In the genomic region with DNA sequence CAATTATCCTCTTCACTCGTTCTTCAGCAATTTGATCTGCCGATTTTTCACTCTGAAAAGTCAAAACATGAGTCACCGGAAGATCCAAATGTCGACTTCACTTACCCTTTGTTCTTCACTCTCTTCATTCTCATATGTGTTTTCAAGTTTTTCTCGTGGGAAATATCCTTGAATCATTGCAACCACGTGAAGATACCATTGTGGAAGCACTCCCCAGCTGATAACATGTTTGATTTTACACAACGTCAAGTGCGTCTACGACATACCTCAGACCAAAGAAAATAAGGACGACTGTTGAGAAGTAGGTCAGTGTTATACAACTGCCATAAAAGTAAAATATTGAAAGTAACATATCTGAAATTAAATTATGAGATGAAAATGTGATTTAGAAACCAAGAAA, we compare ENCODE assay signal across 4 worm cellular contexts.
TF ChIP-seq lines count a peak whose summit lies in the region.

TSS of gene M79.2 (minus strand) at position 354 of the 400 bp plus-strand sequence.

TF ChIP-seq in whole organism, L1 larva, 84 proteins besides CTCF, POLR2A, EP300 and RAD21:
- TF ChIP-seq elt-3 (tag; optimal IDR thresholded peaks at IDR 0.05; lab: Kevin White, UChicago) (peak in 1 of 6 experiments; percentile 0), mdl-1 (tag; optimal IDR thresholded peaks at IDR 0.05; lab: Kevin White, UChicago) (peak in 1 of 2 experiments; percentile 33), ztf-4 (tag; optimal IDR thresholded peaks at IDR 0.05; lab: Kevin White, UChicago) (no peak), blmp-1 (tag; optimal IDR thresholded peaks at IDR 0.05; lab: Kevin White, UChicago) (peak; percentile 45), pqm-1 (tag; optimal IDR thresholded peaks at IDR 0.05; lab: Kevin White, UChicago) (no peak), lin-35 (GFP tag; optimal IDR thresholded peaks at IDR 0.05; lab: Kevin White, UChicago) (peak in 1 of 2 experiments; percentile 37), lin-14 (GFP tag; optimal IDR thresholded peaks at IDR 0.05; lab: Kevin White, UChicago) (peak; percentile 41), lir-3 (tag; optimal IDR thresholded peaks at IDR 0.05; lab: Kevin White, UChicago; ENCODE audit: poor library complexity) (no peak), elt-2 (tag; optimal IDR thresholded peaks at IDR 0.05; lab: Kevin White, UChicago) (peak; percentile 17)

TF ChIP-seq in whole organism, L2 larva, 48 proteins besides CTCF, POLR2A, EP300 and RAD21:
- TF ChIP-seq sma-9 (GFP tag; optimal IDR thresholded peaks at IDR 0.05; lab: Kevin White, UChicago) (peak; percentile 45), sma-9 (tag; optimal IDR thresholded peaks at IDR 0.05; lab: Kevin White, UChicago) (no peak), fos-1 (tag; optimal IDR thresholded peaks at IDR 0.05; lab: Kevin White, UChicago) (peak; percentile 39), unc-62 (GFP tag; optimal IDR thresholded peaks at IDR 0.05; lab: Kevin White, UChicago) (no peak), nhr-11 (tag; optimal IDR thresholded peaks at IDR 0.05; lab: Kevin White, UChicago) (no peak), nhr-129 (tag; optimal IDR thresholded peaks at IDR 0.05; lab: Kevin White, UChicago) (peak; percentile 55)

TF ChIP-seq in whole organism, L3 larva, 47 proteins besides CTCF, POLR2A, EP300 and RAD21:
- TF ChIP-seq nhr-28 (tag; optimal IDR thresholded peaks at IDR 0.05; lab: Kevin White, UChicago): no peak
- peak; percentile 35 for TF ChIP-seq pqm-1 (tag; optimal IDR thresholded peaks at IDR 0.05; lab: Kevin White, UChicago)
- TF ChIP-seq pha-4 (tag; optimal IDR thresholded peaks at IDR 0.05; lab: Kevin White, UChicago): peak; percentile 33
- peak; percentile 35 for TF ChIP-seq elt-2 (tag; optimal IDR thresholded peaks at IDR 0.05; lab: Kevin White, UChicago)

TF ChIP-seq in whole organism, L4 larva, 104 proteins besides CTCF, POLR2A, EP300 and RAD21:
- TF ChIP-seq duxl-1 (tag; optimal IDR thresholded peaks at IDR 0.05; lab: Kevin White, UChicago; ENCODE audit: poor library complexity) (no peak), daf-8 (GFP tag; IDR thresholded peaks at IDR 0.05; lab: Robert Waterston, UW) (no peak), nhr-76 (tag; optimal IDR thresholded peaks at IDR 0.05; lab: Kevin White, UChicago) (no peak), ZK546.5 (tag; optimal IDR thresholded peaks at IDR 0.05; lab: Kevin White, UChicago) (no peak), nhr-28 (tag; optimal IDR thresholded peaks at IDR 0.05; lab: Kevin White, UChicago) (peak; percentile 31), ceh-62 (tag; optimal IDR thresholded peaks at IDR 0.05; lab: Kevin White, UChicago) (no peak), lsy-2 (tag; optimal IDR thresholded peaks at IDR 0.05; lab: Kevin White, UChicago) (no peak), madf-5 (GFP tag; IDR thresholded peaks at IDR 0.05; lab: Robert Waterston, UW) (no peak), snpc-1.2 (GFP tag; IDR thresholded peaks at IDR 0.05; lab: Robert Waterston, UW) (no peak), aha-1 (tag; lab: Kevin White, UChicago) (no peak), D1046.2 (GFP tag; IDR thresholded peaks at IDR 0.05; lab: Robert Waterston, UW) (no peak), nhr-77 (tag; optimal IDR thresholded peaks at IDR 0.05; lab: Kevin White, UChicago) (peak; percentile 18), lin-39 (tag; optimal IDR thresholded peaks at IDR 0.05; lab: Kevin White, UChicago) (no peak), dmd-6 (GFP tag; IDR thresholded peaks at IDR 0.05; lab: Robert Waterston, UW) (peak; percentile 37; the same call in 1 of the 2 replicates), spr-3 (GFP tag; optimal IDR thresholded peaks at IDR 0.05; lab: Kevin White, UChicago) (no peak), zip-11 (GFP tag; IDR thresholded peaks at IDR 0.05; lab: Robert Waterston, UW) (no peak), hlh-30 (tag; optimal IDR thresholded peaks at IDR 0.05; lab: Kevin White, UChicago; ENCODE audit: insufficient read depth) (peak; percentile 80), dve-1 (tag; optimal IDR thresholded peaks at IDR 0.05; lab: Kevin White, UChicago; ENCODE audit: insufficient read depth) (peak; percentile 9), ceh-44 (GFP tag; IDR thresholded peaks at IDR 0.05; lab: Robert Waterston, UW) (no peak), mdt-29 (GFP tag; IDR thresholded peaks at IDR 0.05; lab: Robert Waterston, UW) (no peak), rbr-2 (tag; optimal IDR thresholded peaks at IDR 0.05; lab: Kevin White, UChicago) (no peak), zfp-2 (tag; optimal IDR thresholded peaks at IDR 0.05; lab: Kevin White, UChicago) (no peak), lin-1 (GFP tag; IDR thresholded peaks at IDR 0.05; lab: Robert Waterston, UW) (no peak), lir-3 (tag; optimal IDR thresholded peaks at IDR 0.05; lab: Kevin White, UChicago) (no peak), mxl-3 (GFP tag; optimal IDR thresholded peaks at IDR 0.05; lab: Kevin White, UChicago) (peak; percentile 71), vab-7 (GFP tag; IDR thresholded peaks at IDR 0.05; lab: Robert Waterston, UW) (no peak), mdl-1 (tag; optimal IDR thresholded peaks at IDR 0.05; lab: Kevin White, UChicago) (peak; percentile 6 to 41), attf-4 (tag; optimal IDR thresholded peaks at IDR 0.05; lab: Kevin White, UChicago) (no peak), ztf-11 (tag; optimal IDR thresholded peaks at IDR 0.05; lab: Kevin White, UChicago) (no peak), hlh-11 (tag; optimal IDR thresholded peaks at IDR 0.05; lab: Kevin White, UChicago) (peak; percentile 9), saeg-2 (GFP tag; IDR thresholded peaks at IDR 0.05; lab: Robert Waterston, UW) (no peak), unc-39 (tag; optimal IDR thresholded peaks at IDR 0.05; lab: Kevin White, UChicago) (no peak), ces-1 (GFP tag; optimal IDR thresholded peaks at IDR 0.05; lab: Kevin White, UChicago) (no peak), pqm-1 (tag; optimal IDR thresholded peaks at IDR 0.05; lab: Kevin White, UChicago) (no peak), fkh-10 (GFP tag; optimal IDR thresholded peaks at IDR 0.05; lab: Kevin White, UChicago) (no peak), daf-12 (tag; optimal IDR thresholded peaks at IDR 0.05; lab: Kevin White, UChicago) (no peak), lim-7 (GFP tag; IDR thresholded peaks at IDR 0.05; lab: Robert Waterston, UW) (no peak)
TF ChIP-seq in whole organism, L4 larva: peak in this region for 8.

Comparison
In these comparisons a context has a peak if more than half of its experiments do, and no peak if none do; other contexts are left out.
1. Of the 29 proteins assayed by ChIP-seq in both whole organism, L4 larva and whole organism, L1 larva: peak only in whole organism, L4 larva: nhr-28 and nhr-77; only in whole organism, L1 larva: none; in both: none; in neither: 26; mixed calls (peak in some experiments, not most) for 1.